Worm (Caenorhabditis elegans) whole organism, L3 larva: ENCODE measurements around the gene Y46D2A.3.

Experiments
- R02D3.7 ChIP-seq: fragments of 150-350 bp; optimal IDR thresholded peaks from 2 replicates; lab custom pipeline; 2014; ENCODE audit warnings: missing biosample characterization, missing genetic modification characterization
- ZK546.5 ChIP-seq: sonication (generic microtip); optimal IDR thresholded peaks from 2 replicates; lab custom pipeline; 2017; ENCODE audit warnings: missing biosample characterization, missing genetic modification characterization
- ceh-28 ChIP-seq: fragments of 150-350 bp; optimal IDR thresholded peaks from 2 replicates; lab custom pipeline; 2014; ENCODE audit warnings: missing biosample characterization, missing genetic modification reagents, missing genetic modification characterization
- elt-1 ChIP-seq: fragments of 150-350 bp; optimal IDR thresholded peaks from 2 replicates; lab custom pipeline; 2014; ENCODE audit warnings: missing biosample characterization, missing genetic modification characterization
- elt-3 ChIP-seq, 3 experiments: fragments of 150-350 bp in 1 of 3; sonication (generic microtip) in 2 of 3; optimal IDR thresholded peaks; 2 replicates in 2 of 3; 4 replicates in 1 of 3; lab custom pipeline; 2014 to 2017; ENCODE audit warnings: missing biosample characterization in 3 of 3, missing genetic modification characterization in 3 of 3
- nhr-12 ChIP-seq: fragments of 150-350 bp; optimal IDR thresholded peaks from 2 replicates; lab custom pipeline; 2014; ENCODE audit warnings: missing biosample characterization, missing genetic modification characterization
- nhr-28 ChIP-seq: fragments of 150-350 bp; optimal IDR thresholded peaks from 2 replicates; lab custom pipeline; 2014; ENCODE audit warnings: missing biosample characterization, missing genetic modification characterization
- nhr-76 ChIP-seq: fragments of 150-350 bp; sonication (generic microtip); optimal IDR thresholded peaks from 5 replicates; lab custom pipeline; 2014; ENCODE audit warnings: missing biosample characterization, missing genetic modification characterization

ce11 chrII:3358834-3359233 lies 31.8 kb upstream of the Y46D2A.3 start, which contains the start of the genes lido-14 and bath-27:
- no peak for TF ChIP-seq elt-1 (tag; lab: Kevin White, UChicago)
- TF ChIP-seq ceh-28 (tag; lab: Kevin White, UChicago), result no peak
- TF ChIP-seq nhr-28 (tag; lab: Kevin White, UChicago), result no peak
- no peak for TF ChIP-seq elt-3 (tag; optimal IDR thresholded peaks at IDR 0.05; lab: Kevin White, UChicago)
- no peak for TF ChIP-seq nhr-12 (tag; lab: Kevin White, UChicago)
- TF ChIP-seq R02D3.7 (tag; lab: Kevin White, UChicago), result no peak
- TF ChIP-seq nhr-76 (tag; lab: Kevin White, UChicago), result no peak
- TF ChIP-seq ZK546.5 (tag; lab: Kevin White, UChicago), result no peak
